Fruit fly (Drosophila melanogaster): ENCODE measurements around the gene CG5674.

The CG5674 gene

dm6 chr2L:18011375-18011774 is 48.2 kb downstream of the CG5674 start, which contains the start of gene elfless:
Gene elfless, minus strand, starts transcription at chr2L:18011475.
- TF ChIP-seq CG11617 (GFP tag; optimal IDR thresholded peaks at IDR 0.05) (no peak), CG33017 (tag; optimal IDR thresholded peaks at IDR 0.05) (no peak), Clk (GFP tag; optimal IDR thresholded peaks at IDR 0.05) (no peak), cnc (optimal IDR thresholded peaks at IDR 0.05) (no peak), cic (GFP tag; optimal IDR thresholded peaks at IDR 0.05) (no peak), Mnt (GFP tag; optimal IDR thresholded peaks at IDR 0.05) (no peak), toe (GFP tag; optimal IDR thresholded peaks at IDR 0.05) (no peak), pad (GFP tag; optimal IDR thresholded peaks at IDR 0.05) (no peak), Crg-1 (GFP tag; optimal IDR thresholded peaks at IDR 0.05) (no peak), tj (GFP tag; optimal IDR thresholded peaks at IDR 0.05) (no peak), CG12768 (GFP tag; optimal IDR thresholded peaks at IDR 0.05) (no peak), CG14711 (tag; optimal IDR thresholded peaks at IDR 0.05) (no peak), CG1620 (GFP tag; optimal IDR thresholded peaks at IDR 0.05) (no peak), CG5204 (GFP tag; optimal IDR thresholded peaks at IDR 0.05) (no peak), ovo (GFP tag; optimal IDR thresholded peaks at IDR 0.05) (no peak), kay (GFP tag; ENCODE audit: borderline replicate concordance) (no peak), Hr96 (GFP tag; optimal IDR thresholded peaks at IDR 0.05) (no peak), CG7045 (GFP tag; optimal IDR thresholded peaks at IDR 0.05) (no peak)

- TF ChIP-seq cic (GFP tag; optimal IDR thresholded peaks at IDR 0.05) (no peak), cnc (optimal IDR thresholded peaks at IDR 0.05) (no peak), Hr96 (GFP tag; optimal IDR thresholded peaks at IDR 0.05) (no peak), CG7045 (GFP tag; optimal IDR thresholded peaks at IDR 0.05) (no peak), ovo (GFP tag; optimal IDR thresholded peaks at IDR 0.05) (no peak), CG14711 (tag; optimal IDR thresholded peaks at IDR 0.05) (no peak), pad (GFP tag; optimal IDR thresholded peaks at IDR 0.05) (no peak), CG1620 (GFP tag; optimal IDR thresholded peaks at IDR 0.05) (no peak), kay (GFP tag; ENCODE audit: borderline replicate concordance) (no peak), toe (GFP tag; optimal IDR thresholded peaks at IDR 0.05) (no peak), CG11617 (GFP tag; optimal IDR thresholded peaks at IDR 0.05) (no peak), bab1 (GFP tag; optimal IDR thresholded peaks at IDR 0.05) (no peak), Crg-1 (GFP tag; optimal IDR thresholded peaks at IDR 0.05) (no peak), Clk (GFP tag; optimal IDR thresholded peaks at IDR 0.05) (no peak), tj (GFP tag; optimal IDR thresholded peaks at IDR 0.05) (no peak), CG33017 (tag; optimal IDR thresholded peaks at IDR 0.05) (no peak), CG12768 (GFP tag; optimal IDR thresholded peaks at IDR 0.05) (no peak), CG7101 (tag; optimal IDR thresholded peaks at IDR 0.05) (no peak), Mnt (GFP tag; optimal IDR thresholded peaks at IDR 0.05) (no peak), CG5204 (GFP tag; optimal IDR thresholded peaks at IDR 0.05) (no peak)
These were observed 49.0 kb downstream of the CG5674 start, which contains the start of gene rdo for dm6 chr2L:18012168-18012567. Gene rdo, plus strand, starts transcription at chr2L:18012380.

Data from whole organism, adult.